Worm (Caenorhabditis elegans) whole organism, late embryonic: ENCODE data around the gene smg-8.

Experiments
- C08G9.2 ChIP-seq: sonication (generic microtip); optimal IDR thresholded peaks from 2 replicates; lab custom pipeline; 2016; ENCODE audit warnings: mild to moderate bottlenecking, missing genetic modification characterization, moderate library complexity, missing compliant biosample characterization
- C38D4.7 ChIP-seq: fragments of 200-800 bp; sonication (Bioruptor generic); optimal IDR thresholded peaks from 2 replicates; lab custom pipeline; 2018; ENCODE audit warnings: mild to moderate bottlenecking, missing genetic modification characterization, moderate library complexity, missing compliant biosample characterization
- F13H6.1 ChIP-seq: sonication (generic microtip); optimal IDR thresholded peaks from 2 replicates; lab custom pipeline; 2016; ENCODE audit warnings: missing genetic modification characterization, missing compliant biosample characterization
- T23F11.4 ChIP-seq: fragments of 200-800 bp; sonication (Bioruptor generic); optimal IDR thresholded peaks from 2 replicates; lab custom pipeline; 2018; ENCODE audit warnings: mild to moderate bottlenecking, missing genetic modification characterization, missing compliant biosample characterization
- ama-1 ChIP-seq: fragments of 150-350 bp; optimal IDR thresholded peaks from 2 replicates; lab custom pipeline; 2014
- ceh-14 ChIP-seq: sonication (generic microtip); optimal IDR thresholded peaks from 2 replicates; lab custom pipeline; 2016; ENCODE audit warnings: missing genotype, missing genetic modification characterization, missing compliant biosample characterization
- ceh-19 ChIP-seq: fragments of 200-800 bp; sonication (Bioruptor generic); optimal IDR thresholded peaks from 2 replicates; lab custom pipeline; 2018; ENCODE audit warnings: mild to moderate bottlenecking, missing genetic modification characterization, missing compliant biosample characterization
- ceh-31 ChIP-seq: sonication (generic microtip); optimal IDR thresholded peaks from 2 replicates; lab custom pipeline; 2016; ENCODE audit warnings: missing genetic modification characterization, missing compliant biosample characterization
- ceh-45 ChIP-seq: fragments of 200-800 bp; sonication (Bioruptor generic); IDR thresholded peaks from 2 replicates; pipeline ENCODE4 v1.3.6; 2022; ENCODE audit warnings: missing genetic modification reagents, missing genetic modification characterization, missing compliant biosample characterization
- ceh-48 ChIP-seq: sonication (generic microtip); optimal IDR thresholded peaks from 2 replicates; lab custom pipeline; 2016; ENCODE audit warnings: missing genetic modification characterization, inconsistent platforms, missing compliant biosample characterization
- dve-1 ChIP-seq: sonication (generic microtip); optimal IDR thresholded peaks from 2 replicates; lab custom pipeline; 2017; ENCODE audit warnings: antibody characterized with exemption, mild to moderate bottlenecking, missing genetic modification characterization, missing compliant biosample characterization
- elt-2 ChIP-seq: sonication (generic microtip); optimal IDR thresholded peaks from 2 replicates; lab custom pipeline; 2016; ENCODE audit warnings: missing genetic modification reagents, missing genetic modification characterization, missing compliant biosample characterization
- elt-4 ChIP-seq: sonication (generic microtip); optimal IDR thresholded peaks from 2 replicates; lab custom pipeline; 2016; ENCODE audit warnings: missing genetic modification characterization, missing compliant biosample characterization
- ets-4 ChIP-seq: sonication (generic microtip); optimal IDR thresholded peaks from 2 replicates; lab custom pipeline; 2016; ENCODE audit warnings: missing genetic modification characterization, missing compliant biosample characterization
- fkh-10 ChIP-seq: fragments of 150-350 bp; optimal IDR thresholded peaks from 2 replicates; lab custom pipeline; 2014; ENCODE audit warnings: missing biosample characterization, missing genetic modification reagents, missing genetic modification characterization
- fkh-6 ChIP-seq: sonication (generic microtip); optimal IDR thresholded peaks from 2 replicates; lab custom pipeline; 2016; ENCODE audit warnings: missing genetic modification characterization, missing compliant biosample characterization
- gmeb-2 ChIP-seq: sonication (generic microtip); optimal IDR thresholded peaks from 2 replicates; lab custom pipeline; 2016; ENCODE audit warnings: missing genetic modification characterization, inconsistent platforms, missing compliant biosample characterization
- hlh-30 ChIP-seq: sonication (generic microtip); optimal IDR thresholded peaks from 2 replicates; lab custom pipeline; 2017; ENCODE audit warnings: antibody characterized with exemption, missing genetic modification characterization, missing compliant biosample characterization; ENCODE audit not compliant: insufficient read depth
- nfya-1 ChIP-seq: sonication (generic microtip); optimal IDR thresholded peaks from 2 replicates; lab custom pipeline; 2017; ENCODE audit warnings: missing genetic modification characterization, mild to moderate bottlenecking, missing compliant biosample characterization, antibody characterized with exemption, moderate library complexity
- nhr-11 ChIP-seq: fragments of 150-350 bp; optimal IDR thresholded peaks from 2 replicates; lab custom pipeline; 2014; ENCODE audit warnings: missing biosample characterization, missing genetic modification characterization
- nhr-232 ChIP-seq: sonication (generic microtip); optimal IDR thresholded peaks from 2 replicates; lab custom pipeline; 2016; ENCODE audit warnings: missing genetic modification characterization, missing compliant biosample characterization
- pag-3 ChIP-seq: sonication (generic microtip); optimal IDR thresholded peaks from 2 replicates; lab custom pipeline; 2016; ENCODE audit warnings: missing compliant biosample characterization, missing genetic modification characterization, borderline replicate concordance
- pat-9 ChIP-seq: fragments of 200-800 bp; sonication (Bioruptor generic); optimal IDR thresholded peaks from 2 replicates; lab custom pipeline; 2018; ENCODE audit warnings: mild to moderate bottlenecking, missing genetic modification characterization, moderate library complexity, missing compliant biosample characterization
- pha-2 ChIP-seq: sonication (generic microtip); optimal IDR thresholded peaks from 2 replicates; lab custom pipeline; 2017; ENCODE audit warnings: mild to moderate bottlenecking, missing genetic modification characterization, missing compliant biosample characterization
- pha-4 ChIP-seq: fragments of 150-350 bp; optimal IDR thresholded peaks from 2 replicates; lab custom pipeline; 2018; ENCODE audit warnings: missing biosample characterization, missing genetic modification reagents, missing genetic modification characterization
- rnt-1 ChIP-seq: sonication (generic microtip); optimal IDR thresholded peaks from 2 replicates; lab custom pipeline; 2016; ENCODE audit warnings: missing genetic modification characterization, missing compliant biosample characterization
- tbx-2 ChIP-seq: sonication (generic microtip); optimal IDR thresholded peaks from 2 replicates; lab custom pipeline; 2016; ENCODE audit warnings: missing genetic modification characterization, missing compliant biosample characterization
- ttx-3 ChIP-seq: sonication (generic microtip); optimal IDR thresholded peaks from 2 replicates; lab custom pipeline; 2016; ENCODE audit warnings: missing genetic modification reagents, missing genetic modification characterization, missing compliant biosample characterization
- unc-3 ChIP-seq, 2 experiments: fragments of 200-800 bp in 1 of 2; sonication (Bioruptor generic) in 1 of 2; sonication (generic microtip) in 1 of 2; conservative IDR thresholded peaks in 1 of 2; optimal IDR thresholded peaks in 1 of 2; 2 replicates each; pipeline versions ENCODE4 v1.3.6 to Lab custom; 2016 to 2022; ENCODE audit warnings: missing compliant biosample characterization in 2 of 2, missing genetic modification characterization in 2 of 2, missing genetic modification reagents in 1 of 2
- unc-42 ChIP-seq: sonication (generic microtip); optimal IDR thresholded peaks from 2 replicates; lab custom pipeline; 2016; ENCODE audit warnings: missing genotype, missing genetic modification characterization, missing compliant biosample characterization
- unc-55 ChIP-seq: sonication (generic microtip); optimal IDR thresholded peaks from 2 replicates; lab custom pipeline; 2017; ENCODE audit warnings: missing biosample characterization, missing genetic modification reagents, missing genetic modification characterization
- unc-86 ChIP-seq: sonication (generic microtip); optimal IDR thresholded peaks from 2 replicates; lab custom pipeline; 2016; ENCODE audit warnings: missing genetic modification characterization, missing compliant biosample characterization
- zip-5 ChIP-seq: sonication (generic microtip); optimal IDR thresholded peaks from 2 replicates; lab custom pipeline; 2016; ENCODE audit warnings: missing genetic modification characterization, missing compliant biosample characterization

smg-8 gene

DNA sequence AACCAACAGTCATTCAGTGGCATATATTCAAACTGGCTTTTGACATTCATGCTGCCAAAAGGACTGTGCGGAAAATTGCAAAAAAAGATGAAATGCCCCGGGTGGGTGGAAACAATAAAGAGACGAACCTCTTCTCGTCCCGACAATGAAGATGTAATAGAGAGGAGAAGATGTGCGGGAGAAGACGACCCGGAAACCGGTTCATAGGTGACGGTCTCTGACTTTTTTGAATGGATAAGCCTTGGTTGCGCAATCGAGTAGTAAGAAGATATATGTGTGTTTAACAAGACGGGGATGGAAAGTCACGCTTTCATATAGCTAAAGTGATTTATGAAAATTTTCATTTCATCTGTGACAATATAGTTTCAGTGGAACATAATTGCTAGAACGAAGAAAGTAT, 39.6 kb downstream of the smg-8 start:
- no peak for TF ChIP-seq C38D4.7 (GFP tag; lab: Kevin White, UChicago)
- TF ChIP-seq nfya-1 (tag; lab: Kevin White, UChicago), result no peak
- TF ChIP-seq ets-4 (tag; lab: Kevin White, UChicago), result no peak
- no peak for TF ChIP-seq pha-2
- TF ChIP-seq nhr-232 (tag; lab: Kevin White, UChicago), result no peak
- no peak for TF ChIP-seq ceh-48 (tag; lab: Kevin White, UChicago)
- TF ChIP-seq pha-4 (tag; lab: Kevin White, UChicago), result no peak
- TF ChIP-seq ceh-19 (GFP tag; lab: Kevin White, UChicago), result no peak
- no peak for TF ChIP-seq unc-3 (GFP tag; conservative IDR thresholded peaks at IDR 0.05; lab: Robert Waterston, UW)
- no peak for TF ChIP-seq unc-3 (tag; optimal IDR thresholded peaks at IDR 0.05; lab: Kevin White, UChicago)
- TF ChIP-seq elt-4, result no peak
- no peak for TF ChIP-seq ceh-14 (tag; lab: Kevin White, UChicago)
- no peak for TF ChIP-seq C08G9.2
- TF ChIP-seq ceh-45 (GFP tag; lab: Robert Waterston, UW), result no peak
- TF ChIP-seq unc-42 (tag; lab: Kevin White, UChicago), result no peak

DNA sequence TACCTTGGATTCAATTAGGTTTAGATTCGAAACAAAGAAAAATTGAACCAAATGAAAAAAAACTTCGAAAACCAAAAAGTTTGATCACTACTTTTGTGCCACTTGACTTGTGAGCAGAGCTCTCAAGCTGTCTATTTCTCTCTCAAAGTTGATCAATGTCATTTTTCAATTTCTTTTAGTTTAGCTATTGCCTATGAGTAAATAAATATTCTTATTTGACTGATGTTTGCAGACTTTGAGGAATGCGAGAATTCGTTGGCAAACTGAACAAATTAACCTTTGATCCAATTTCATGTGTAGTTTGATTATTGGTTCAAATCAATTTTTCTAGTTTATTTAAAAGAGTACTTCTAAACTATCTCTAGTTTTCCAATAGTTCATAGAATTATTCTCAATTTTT, 42.6 kb downstream of the smg-8 start:
- no peak for TF ChIP-seq unc-55 (GFP tag; lab: Kevin White, UChicago)
- TF ChIP-seq ceh-19 (GFP tag; lab: Kevin White, UChicago), result no peak
- TF ChIP-seq tbx-2 (tag; lab: Kevin White, UChicago), result no peak
- no peak for TF ChIP-seq fkh-6 (tag; lab: Kevin White, UChicago)
- no peak for TF ChIP-seq rnt-1
- TF ChIP-seq fkh-10 (GFP tag; lab: Kevin White, UChicago), result no peak
- no peak for TF ChIP-seq pat-9

DNA sequence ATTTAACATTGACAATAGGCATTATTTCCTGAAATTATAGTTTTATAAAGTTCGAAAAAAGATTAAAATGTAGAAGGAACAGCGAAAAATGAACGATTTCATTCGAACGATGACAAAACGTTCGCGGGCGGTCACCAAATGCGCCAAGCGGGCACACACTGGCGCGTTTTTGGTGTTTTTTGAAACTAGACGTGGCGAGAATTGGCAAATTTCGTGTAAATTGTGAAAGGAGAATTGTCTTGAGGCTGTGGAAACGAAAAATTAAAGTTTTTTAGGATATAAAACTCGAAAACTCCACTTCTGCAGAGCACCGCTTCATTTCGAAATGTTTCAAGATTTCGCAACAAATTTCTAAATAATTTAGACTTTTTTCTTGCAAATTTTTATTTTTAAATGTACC, 47.5 kb downstream of the smg-8 start, which contains the start of gene usp-14:
Gene usp-14 (minus strand): TSS at position 28 of the 400 bp plus-strand sequence.
- no peak for TF ChIP-seq nhr-11 (tag; lab: Kevin White, UChicago)
- peak; percentile 25 for TF ChIP-seq ceh-31 (tag; lab: Kevin White, UChicago)
- TF ChIP-seq ceh-14 (tag; lab: Kevin White, UChicago), result no peak

DNA sequence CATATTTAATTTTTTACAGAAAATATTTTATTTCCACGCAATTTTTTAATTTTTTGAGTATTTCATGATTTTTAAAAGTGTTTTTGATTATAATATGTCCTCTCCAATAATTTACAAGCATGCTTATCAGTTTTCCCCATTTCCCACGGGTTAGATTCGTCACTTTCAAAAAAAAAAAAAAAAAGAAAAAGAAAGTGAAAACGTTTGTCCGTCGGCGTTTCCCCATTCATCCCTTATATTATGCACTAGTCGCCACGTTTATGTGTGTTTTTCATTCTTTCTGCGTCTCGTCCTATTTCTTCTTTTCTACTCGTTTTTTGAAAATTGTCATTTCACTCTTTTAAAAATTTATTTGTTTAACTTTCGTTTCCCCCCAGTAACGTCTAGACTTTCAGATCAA, 48.2 kb downstream of the smg-8 start, which contains the start of gene vnut-1:
Gene vnut-1 (plus strand): TSS at position 396 of the 400 bp plus-strand sequence.
- TF ChIP-seq nfya-1 (tag; lab: Kevin White, UChicago) (peak; percentile 4), ceh-19 (GFP tag; lab: Kevin White, UChicago) (no peak)

ce11 chrII:14492592-14493196, 51.5 kb downstream of the smg-8 start:
- TF ChIP-seq T23F11.4 (no peak), unc-86 (tag; lab: Kevin White, UChicago) (no peak), dve-1 (tag; lab: Kevin White, UChicago) (no peak), ttx-3 (tag; lab: Kevin White, UChicago) (no peak), hlh-30 (tag; lab: Kevin White, UChicago) (no peak), rnt-1 (no peak), ama-1 (lab: Kevin White, UChicago) (no peak), elt-2 (tag; lab: Kevin White, UChicago) (no peak), gmeb-2 (tag; lab: Kevin White, UChicago) (no peak), F13H6.1 (tag; lab: Kevin White, UChicago) (no peak)
- TF ChIP-seq, all 69 proteins: peak for 0

DNA sequence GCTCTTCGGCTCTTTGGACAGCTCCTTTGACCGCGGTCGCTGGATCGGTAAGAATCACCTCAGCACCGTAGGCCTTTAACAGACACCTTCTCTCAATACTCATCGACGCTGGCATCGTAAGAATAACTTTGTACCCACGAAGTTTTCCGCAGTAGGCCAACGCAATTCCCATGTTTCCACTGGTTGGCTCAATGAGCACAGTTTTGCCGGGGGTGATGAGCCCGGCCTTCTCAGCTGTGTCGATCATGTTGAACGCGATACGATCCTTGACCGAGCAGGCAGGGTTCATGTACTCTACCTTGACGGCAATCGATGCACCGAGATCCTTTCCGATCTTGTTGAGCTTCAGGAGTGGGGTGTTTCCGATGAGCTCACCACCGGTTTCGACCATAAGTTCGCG, 52.8 kb downstream of the smg-8 start:
- TF ChIP-seq zip-5 (no peak), pag-3 (tag; lab: Kevin White, UChicago) (no peak)
- TF ChIP-seq, all 69 proteins: peak for 0
